Worm (Caenorhabditis elegans) whole organism, L1 larva: Measurements from ENCODE around the gene C25A8.5.

Experiments used
- alr-1 ChIP-seq: fragments of 200-800 bp; sonication (Bioruptor generic); optimal IDR thresholded peaks from 2 replicates; lab custom pipeline; 2018; ENCODE audit warnings: borderline replicate concordance, mild to moderate bottlenecking, missing genetic modification characterization, missing compliant biosample characterization
- ceh-8 ChIP-seq: fragments of 200-800 bp; sonication (Bioruptor generic); optimal IDR thresholded peaks from 2 replicates; lab custom pipeline; 2018; ENCODE audit warnings: mild to moderate bottlenecking, missing genetic modification characterization, moderate library complexity, missing compliant biosample characterization
- ces-1 ChIP-seq: fragments of 150-350 bp; optimal IDR thresholded peaks from 2 replicates; lab custom pipeline; 2014; ENCODE audit warnings: missing biosample characterization, missing genetic modification reagents, missing genetic modification characterization
- elt-2 ChIP-seq: sonication (generic microtip); optimal IDR thresholded peaks from 2 replicates; lab custom pipeline; 2016; ENCODE audit warnings: missing genetic modification characterization, mild to moderate bottlenecking, inconsistent platforms, missing compliant biosample characterization, missing genetic modification reagents
- jun-1 ChIP-seq: fragments of 150-350 bp; optimal IDR thresholded peaks from 2 replicates; lab custom pipeline; 2014; ENCODE audit warnings: missing biosample characterization, missing genetic modification reagents, missing genetic modification characterization
- lsy-2 ChIP-seq, 2 experiments: fragments of 150-350 bp; optimal IDR thresholded peaks; 2 replicates each; lab custom pipeline; 2014; ENCODE audit warnings: missing biosample characterization in 2 of 2, missing genetic modification characterization in 2 of 2
- mdl-1 ChIP-seq, 2 experiments: fragments of 150-350 bp; optimal IDR thresholded peaks; 2 replicates each; lab custom pipeline; 2014 to 2017; ENCODE audit warnings: missing biosample characterization in 2 of 2, missing genetic modification characterization in 2 of 2, inconsistent platforms in 1 of 2
- nhr-237 ChIP-seq: fragments of 150-350 bp; optimal IDR thresholded peaks from 2 replicates; lab custom pipeline; 2014; ENCODE audit warnings: missing biosample characterization, missing genetic modification characterization
- nhr-84 ChIP-seq: sonication (generic microtip); optimal IDR thresholded peaks from 2 replicates; lab custom pipeline; 2017; ENCODE audit warnings: missing biosample characterization, missing genetic modification characterization
- pag-3 ChIP-seq: sonication (generic microtip); optimal IDR thresholded peaks from 2 replicates; lab custom pipeline; 2017; ENCODE audit warnings: missing genetic modification characterization, mild to moderate bottlenecking, missing compliant biosample characterization, antibody characterized with exemption, borderline replicate concordance; ENCODE audit not compliant: insufficient read depth
- pqm-1 ChIP-seq: sonication (generic microtip); optimal IDR thresholded peaks from 3 replicates; lab custom pipeline; 2017; ENCODE audit warnings: missing biosample characterization, missing genetic modification characterization
- tlp-1 ChIP-seq: fragments of 150-350 bp; optimal IDR thresholded peaks from 2 replicates; lab custom pipeline; 2014; ENCODE audit warnings: missing biosample characterization, missing genetic modification characterization
- zag-1 ChIP-seq: fragments of 150-350 bp; optimal IDR thresholded peaks from 2 replicates; lab custom pipeline; 2014; ENCODE audit warnings: missing biosample characterization, missing genetic modification characterization

- no peak for TF ChIP-seq nhr-237 (tag; lab: Kevin White, UChicago)
- no peak for TF ChIP-seq ces-1 (GFP tag; lab: Kevin White, UChicago)
- no peak for TF ChIP-seq mdl-1 (tag; optimal IDR thresholded peaks at IDR 0.05; lab: Kevin White, UChicago)
- no peak for TF ChIP-seq nhr-84
- no peak for TF ChIP-seq jun-1 (tag; lab: Kevin White, UChicago)
- TF ChIP-seq pqm-1 (tag; lab: Kevin White, UChicago) = no peak
- TF ChIP-seq lsy-2 (tag; optimal IDR thresholded peaks at IDR 0.05; lab: Kevin White, UChicago) = no peak
- no peak for TF ChIP-seq zag-1 (tag; lab: Kevin White, UChicago)
- TF ChIP-seq pag-3 (tag; lab: Kevin White, UChicago) = no peak
- no peak for TF ChIP-seq elt-2 (tag; lab: Kevin White, UChicago)
- no peak for TF ChIP-seq ceh-8 (GFP tag; lab: Kevin White, UChicago)
- no peak for TF ChIP-seq alr-1 (tag; lab: Kevin White, UChicago)
- no peak for TF ChIP-seq tlp-1 (tag; lab: Kevin White, UChicago)
Measured at ce11 chrIV:6977089-6977558, 22.2 kb upstream of the C25A8.5 start, which contains the start of the genes pgl-1 and him-3.
